Fruit fly (Drosophila melanogaster) S2 (cell line): Measurements from ENCODE around the gene Pde6.

Experiments used
- CG8478 ChIP-seq: fragments of >200 bp; optimal IDR thresholded peaks from 2 replicates; lab custom pipeline; 2018
- CTCF ChIP-seq, 2 experiments: fragments of >200 bp; optimal IDR thresholded peaks; 2 replicates each; lab custom pipeline; 2018

DNA sequence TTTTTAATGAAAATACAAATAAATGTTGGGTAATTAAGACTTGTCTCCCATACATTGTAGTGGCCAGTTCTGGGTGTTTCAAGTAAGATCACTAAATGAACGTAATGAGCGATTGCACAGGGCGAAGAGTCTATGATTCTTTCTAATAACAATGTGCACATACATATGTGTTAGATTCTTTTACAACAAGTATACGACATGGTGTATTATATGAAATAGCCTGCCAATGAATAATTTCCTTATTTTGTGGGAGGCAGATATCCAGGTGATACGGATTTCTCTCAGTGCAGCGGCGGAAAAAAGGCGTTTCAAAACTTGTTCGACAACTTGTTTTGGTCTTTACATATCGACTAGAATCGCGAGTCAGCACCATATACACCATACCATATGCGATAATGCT, 84.5 kb downstream of the Pde6 start:
- no peak for TF ChIP-seq CG8478 (lab: Kevin White, UChicago)
- TF ChIP-seq CTCF (optimal IDR thresholded peaks at IDR 0.05; lab: Kevin White, UChicago): no peak
